Worm (Caenorhabditis elegans): ENCODE measurements around the gene hsp-75.

Gene hsp-75

ce11 chrIII:7195325-7195724 lies 31.2 kb downstream of the hsp-75 start, which contains the start of gene F37C12.18:
Gene F37C12.18 (minus strand): TSS chrIII:7195425.
- TF ChIP-seq odd-2 (tag; optimal IDR thresholded peaks at IDR 0.05) = no peak
- TF ChIP-seq Y22D7AL.16 (tag; optimal IDR thresholded peaks at IDR 0.05) = no peak
- TF ChIP-seq unc-86 (tag; optimal IDR thresholded peaks at IDR 0.05) = no peak
- no peak for TF ChIP-seq ceh-22 (tag; optimal IDR thresholded peaks at IDR 0.05)
- TF ChIP-seq ceh-14 (tag; optimal IDR thresholded peaks at IDR 0.05) = no peak
- no peak for TF ChIP-seq ceh-30 (tag; optimal IDR thresholded peaks at IDR 0.05)
- TF ChIP-seq ets-4 (tag; optimal IDR thresholded peaks at IDR 0.05) = no peak

ce11 chrIII:7192942-7193665 lies 33.4 kb downstream of the hsp-75 start, which contains the start of gene mec-14:
Gene mec-14 (minus strand): TSS chrIII:7192992.
- no peak for TF ChIP-seq hlh-30 (tag; optimal IDR thresholded peaks at IDR 0.05; ENCODE audit: insufficient read depth)
- TF ChIP-seq hlh-15 (tag; optimal IDR thresholded peaks at IDR 0.05) = no peak
- no peak for TF ChIP-seq sdc-2 (tag; optimal IDR thresholded peaks at IDR 0.05)
- no peak for TF ChIP-seq zip-5 (tag; optimal IDR thresholded peaks at IDR 0.05)
- TF ChIP-seq nhr-232 (tag; optimal IDR thresholded peaks at IDR 0.05) = no peak
- TF ChIP-seq mec-3 (tag; optimal IDR thresholded peaks at IDR 0.05; ENCODE audit: borderline replicate concordance) = no peak
- no peak for TF ChIP-seq ceh-31 (tag; optimal IDR thresholded peaks at IDR 0.05)
- TF ChIP-seq ets-4 (tag; optimal IDR thresholded peaks at IDR 0.05) = no peak
- TF ChIP-seq ceh-18 (tag; optimal IDR thresholded peaks at IDR 0.05) = no peak
- TF ChIP-seq ref-2 (tag; optimal IDR thresholded peaks at IDR 0.05) = no peak
- no peak for TF ChIP-seq pat-9 (tag; optimal IDR thresholded peaks at IDR 0.05)
- TF ChIP-seq pqm-1 (tag; optimal IDR thresholded peaks at IDR 0.05) = no peak
- no peak for TF ChIP-seq syd-9 (tag; optimal IDR thresholded peaks at IDR 0.05)
- TF ChIP-seq unc-86 (tag; optimal IDR thresholded peaks at IDR 0.05) = no peak
- TF ChIP-seq F13H6.1 (tag; optimal IDR thresholded peaks at IDR 0.05) = no peak
- TF ChIP-seq C08G9.2 (tag; optimal IDR thresholded peaks at IDR 0.05) = no peak
- TF ChIP-seq T23F11.4 (GFP tag; optimal IDR thresholded peaks at IDR 0.05) = no peak
- TF ChIP-seq ceh-14 (tag; optimal IDR thresholded peaks at IDR 0.05) = no peak
- TF ChIP-seq lim-6 (tag; optimal IDR thresholded peaks at IDR 0.05) = no peak

ce11 chrIII:7189581-7190128 lies 36.9 kb downstream of the hsp-75 start, which contains the start of gene rps-21:
Gene rps-21 (minus strand): TSS chrIII:7189631.
- TF ChIP-seq fkh-6 (tag; optimal IDR thresholded peaks at IDR 0.05) (no peak), che-1 (tag; optimal IDR thresholded peaks at IDR 0.05) (no peak), dve-1 (tag; optimal IDR thresholded peaks at IDR 0.05) (no peak), nhr-11 (tag; optimal IDR thresholded peaks at IDR 0.05) (no peak), eyg-1 (tag; optimal IDR thresholded peaks at IDR 0.05) (no peak), T23F11.4 (GFP tag; optimal IDR thresholded peaks at IDR 0.05) (no peak), nhr-232 (tag; optimal IDR thresholded peaks at IDR 0.05) (no peak), K02D7.2 (tag; optimal IDR thresholded peaks at IDR 0.05) (no peak), pax-1 (tag; optimal IDR thresholded peaks at IDR 0.05) (no peak), ceh-2 (tag; optimal IDR thresholded peaks at IDR 0.05) (no peak), fax-1 (tag; optimal IDR thresholded peaks at IDR 0.05) (no peak), Y22D7AL.16 (tag; optimal IDR thresholded peaks at IDR 0.05) (no peak), pha-4 (tag; optimal IDR thresholded peaks at IDR 0.05) (no peak), C38D4.7 (GFP tag; optimal IDR thresholded peaks at IDR 0.05) (no peak), hlh-30 (tag; optimal IDR thresholded peaks at IDR 0.05; ENCODE audit: insufficient read depth) (no peak), K09A11.1 (tag; optimal IDR thresholded peaks at IDR 0.05; ENCODE audit: insufficient read depth) (no peak), fkh-10 (GFP tag; optimal IDR thresholded peaks at IDR 0.05) (no peak), zip-5 (tag; optimal IDR thresholded peaks at IDR 0.05) (no peak), ceh-30 (tag; optimal IDR thresholded peaks at IDR 0.05) (no peak), odd-2 (tag; optimal IDR thresholded peaks at IDR 0.05) (no peak), sdc-2 (tag; optimal IDR thresholded peaks at IDR 0.05) (no peak), nfya-1 (tag; optimal IDR thresholded peaks at IDR 0.05) (peak; percentile 81), ref-2 (tag; optimal IDR thresholded peaks at IDR 0.05) (peak; percentile 11), dmd-4 (tag; optimal IDR thresholded peaks at IDR 0.05; ENCODE audit: borderline replicate concordance) (no peak), unc-42 (tag; optimal IDR thresholded peaks at IDR 0.05) (peak; percentile 88), ceh-18 (tag; optimal IDR thresholded peaks at IDR 0.05) (peak; percentile 45), hlh-13 (GFP tag; optimal IDR thresholded peaks at IDR 0.05) (no peak), mec-3 (tag; optimal IDR thresholded peaks at IDR 0.05; ENCODE audit: borderline replicate concordance) (no peak), pqm-1 (tag; optimal IDR thresholded peaks at IDR 0.05) (no peak), ahr-1 (tag; optimal IDR thresholded peaks at IDR 0.05) (no peak), ceh-48 (tag; optimal IDR thresholded peaks at IDR 0.05) (peak; percentile 19), lim-6 (tag; optimal IDR thresholded peaks at IDR 0.05) (no peak), ceh-6 (GFP tag; optimal IDR thresholded peaks at IDR 0.05) (no peak), C08G9.2 (tag; optimal IDR thresholded peaks at IDR 0.05) (no peak), madf-2 (tag; optimal IDR thresholded peaks at IDR 0.05) (no peak), ceh-34 (tag; optimal IDR thresholded peaks at IDR 0.05) (peak; percentile 47), unc-86 (tag; optimal IDR thresholded peaks at IDR 0.05) (peak; percentile 22)

Data from whole organism, late embryonic.